Worm (Caenorhabditis elegans): ENCODE data around the gene srh-182.

Gene srh-182

DNA sequence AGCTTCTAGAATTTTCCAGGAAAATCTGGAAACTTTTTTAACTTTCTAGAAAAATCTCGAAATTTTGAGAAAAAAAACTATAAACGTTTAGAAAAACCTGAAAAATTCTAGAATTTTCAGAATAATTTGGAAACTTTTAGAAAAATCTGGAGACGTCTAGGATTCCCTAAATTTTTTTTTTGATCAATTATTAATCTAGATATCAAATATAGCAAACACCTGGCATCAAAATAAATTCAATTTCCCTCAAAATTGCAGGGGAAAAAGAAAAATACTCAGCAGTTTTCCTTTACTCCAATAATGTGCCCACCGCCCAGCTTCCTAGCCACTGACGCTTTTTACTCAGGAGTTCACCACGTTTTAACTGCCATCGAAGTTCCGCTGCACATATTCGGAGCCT lies 908 bp upstream of the srh-182 start, which contains the start of gene srh-181:
srh-181 (plus strand) TSS at position 301 of the 400 bp plus-strand sequence.
- TF ChIP-seq fkh-8 (tag; optimal IDR thresholded peaks at IDR 0.05): no peak
- TF ChIP-seq mab-9 (GFP tag; IDR thresholded peaks at IDR 0.05): no peak
- no peak for TF ChIP-seq zag-1 (tag; optimal IDR thresholded peaks at IDR 0.05)
- no peak for TF ChIP-seq nhr-20 (tag; optimal IDR thresholded peaks at IDR 0.05)
- TF ChIP-seq aly-2 (tag; optimal IDR thresholded peaks at IDR 0.05): no peak
- TF ChIP-seq efl-1 (optimal IDR thresholded peaks at IDR 0.05): no peak
- no peak for TF ChIP-seq efl-1 (GFP tag; optimal IDR thresholded peaks at IDR 0.05 in 1 of 2)
- no peak for TF ChIP-seq F16B12.6 (tag; optimal IDR thresholded peaks at IDR 0.05)
- TF ChIP-seq swsn-7 (tag; optimal IDR thresholded peaks at IDR 0.05): no peak
- TF ChIP-seq jun-1 (tag; optimal IDR thresholded peaks at IDR 0.05): no peak
- no peak for TF ChIP-seq xbp-1 (tag; optimal IDR thresholded peaks at IDR 0.05)
- no peak for TF ChIP-seq rnt-1 (tag; optimal IDR thresholded peaks at IDR 0.05)
- TF ChIP-seq ceh-88 (GFP tag; IDR thresholded peaks at IDR 0.05): no peak
- no peak for TF ChIP-seq aha-1 (tag; optimal IDR thresholded peaks at IDR 0.05)
- no peak for TF ChIP-seq pag-3 (tag; optimal IDR thresholded peaks at IDR 0.05; ENCODE audit: borderline replicate concordance, insufficient read depth)
- no peak for TF ChIP-seq sup-37 (GFP tag; optimal IDR thresholded peaks at IDR 0.05)
- TF ChIP-seq blmp-1 (tag; optimal IDR thresholded peaks at IDR 0.05): no peak
- TF ChIP-seq tbx-2 (tag; optimal IDR thresholded peaks at IDR 0.05): no peak
- no peak for TF ChIP-seq elt-3 (tag; optimal IDR thresholded peaks at IDR 0.05)
- TF ChIP-seq vab-15 (tag; optimal IDR thresholded peaks at IDR 0.05): no peak

DNA sequence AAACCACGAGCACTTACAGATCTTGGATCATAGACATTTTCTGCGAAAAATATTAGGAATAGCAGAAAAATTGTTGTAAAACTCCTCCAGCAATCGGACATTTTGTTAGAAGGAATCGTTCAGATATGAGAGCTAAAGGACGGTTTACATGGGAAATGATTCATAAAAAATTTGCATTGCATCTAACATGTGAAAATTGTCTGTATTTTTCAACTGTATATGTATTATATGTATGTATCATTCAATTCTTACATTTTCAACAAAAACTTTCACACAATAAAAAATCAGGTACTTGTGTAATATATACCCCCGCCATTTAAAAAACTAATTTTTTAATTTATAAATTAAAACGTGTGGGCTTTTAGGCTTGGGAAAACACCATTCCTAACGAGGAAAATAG lies 5.2 kb downstream of the srh-182 start, which contains the start of gene ZK228.13:
ZK228.13 (minus strand) TSS at position 101 of the 400 bp plus-strand sequence.
- TF ChIP-seq C04F5.9 (tag; optimal IDR thresholded peaks at IDR 0.05) (no peak), lir-3 (tag; optimal IDR thresholded peaks at IDR 0.05; ENCODE audit: poor library complexity) (no peak), F16B12.6 (tag; optimal IDR thresholded peaks at IDR 0.05) (no peak), nhr-12 (tag; optimal IDR thresholded peaks at IDR 0.05) (no peak), lin-13 (GFP tag; optimal IDR thresholded peaks at IDR 0.05) (no peak), tlp-1 (tag; optimal IDR thresholded peaks at IDR 0.05) (no peak), irx-1 (tag; optimal IDR thresholded peaks at IDR 0.05) (no peak), snu-23 (GFP tag; optimal IDR thresholded peaks at IDR 0.05) (no peak), skn-1 (tag; optimal IDR thresholded peaks at IDR 0.05) (no peak), vab-15 (tag; optimal IDR thresholded peaks at IDR 0.05) (no peak), blmp-1 (tag; optimal IDR thresholded peaks at IDR 0.05) (no peak), lsy-2 (tag; optimal IDR thresholded peaks at IDR 0.05) (no peak), egl-13 (tag; optimal IDR thresholded peaks at IDR 0.05) (no peak), nhr-11 (tag; optimal IDR thresholded peaks at IDR 0.05) (no peak), nhr-28 (tag; optimal IDR thresholded peaks at IDR 0.05) (no peak)

DNA sequence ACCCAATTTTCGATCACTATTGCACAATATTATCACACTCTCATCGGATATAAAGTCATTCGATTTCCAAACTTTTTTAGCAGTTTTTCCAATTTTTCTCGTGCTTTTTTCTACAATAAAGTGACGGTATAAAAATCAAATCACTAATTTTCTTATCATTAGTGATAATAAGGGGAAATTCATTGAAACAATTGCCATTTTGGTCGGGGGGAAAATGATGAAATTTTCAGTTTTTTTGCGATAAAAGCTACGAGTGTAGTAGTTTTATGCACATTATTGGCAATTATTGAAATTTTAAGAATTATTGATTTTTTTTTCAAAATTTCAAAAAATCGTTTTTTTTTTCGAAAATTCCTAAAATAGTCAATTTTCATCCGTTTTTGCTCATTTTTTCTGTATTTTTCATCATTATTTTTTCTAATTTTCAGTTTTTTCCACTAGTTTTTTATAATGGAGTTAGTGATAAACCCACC lies 10.9 kb downstream of the srh-182 start, which contains the start of gene ZK228.4:
ZK228.4 (plus strand) TSS at position 423 of the 473 bp plus-strand sequence.
- TF ChIP-seq skn-1 (tag; optimal IDR thresholded peaks at IDR 0.05) (no peak), pqm-1 (tag; optimal IDR thresholded peaks at IDR 0.05) (peak; percentile 6), elt-2 (tag; optimal IDR thresholded peaks at IDR 0.05) (peak; percentile 55)

DNA sequence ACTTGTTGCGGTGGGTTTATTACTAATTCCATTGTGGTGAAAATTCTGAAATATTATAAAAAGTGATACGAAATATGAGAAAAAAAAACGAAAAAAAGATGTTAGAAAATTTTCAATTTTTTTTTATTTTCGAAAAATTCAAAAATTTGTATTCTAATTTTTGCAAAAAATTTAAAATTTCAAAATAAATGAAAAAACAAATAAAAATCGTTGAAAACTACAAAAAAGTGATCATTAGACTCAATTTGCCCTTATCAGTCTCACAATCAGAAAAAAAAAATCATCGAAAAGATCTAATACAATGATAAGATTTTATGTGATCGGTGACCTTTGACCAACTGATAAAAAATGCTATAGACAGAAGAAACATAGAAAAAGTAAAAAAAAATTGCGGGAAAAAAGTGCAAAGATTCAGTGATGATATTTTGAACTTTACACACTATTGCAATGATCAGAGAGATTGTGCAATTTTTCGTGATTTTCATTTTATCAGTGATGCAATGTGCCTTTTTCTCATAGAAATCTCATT lies 12.1 kb downstream of the srh-182 start, which contains the start of gene ZK228.3:
ZK228.3 (minus strand) TSS at position 51 of the 529 bp plus-strand sequence.
- TF ChIP-seq nhr-20 (tag; optimal IDR thresholded peaks at IDR 0.05): peak; percentile 30
- TF ChIP-seq lin-15B (tag; optimal IDR thresholded peaks at IDR 0.05): no peak
- TF ChIP-seq elt-2 (tag; optimal IDR thresholded peaks at IDR 0.05): peak; percentile 93
- no peak for TF ChIP-seq nhr-77 (tag; optimal IDR thresholded peaks at IDR 0.05)
- no peak for TF ChIP-seq irx-1 (tag; optimal IDR thresholded peaks at IDR 0.05)
- peak in 3 of 6 experiments; percentile 10 to 40 (median 20) for TF ChIP-seq elt-3 (tag; optimal IDR thresholded peaks at IDR 0.05)
- no peak for TF ChIP-seq Y116A8C.19 (tag; optimal IDR thresholded peaks at IDR 0.05; ENCODE audit: borderline replicate concordance)

Measured in whole organism, L1 larva.